Fruit fly (Drosophila melanogaster) whole organism, embryonic: ENCODE data around the gene kis.

ENCODE experiments used
- Antp ChIP-seq: fragments of 200-800 bp; sonication (Bioruptor generic); optimal IDR thresholded peaks from 3 replicates; lab custom pipeline; 2016; ENCODE audit warnings: missing biosample characterization, missing genetic modification characterization
- CG10267 ChIP-seq: fragments of 200-800 bp; sonication (Bioruptor generic); optimal IDR thresholded peaks from 2 replicates; lab custom pipeline; 2018; ENCODE audit warnings: missing biosample characterization, mild to moderate bottlenecking, missing genetic modification characterization, moderate library complexity
- CG12299 ChIP-seq: fragments of 200-800 bp; sonication (Bioruptor generic); optimal IDR thresholded peaks from 2 replicates; lab custom pipeline; 2018; ENCODE audit warnings: missing biosample characterization, mild to moderate bottlenecking, missing genetic modification characterization
- CG13894 ChIP-seq: fragments of 200-800 bp; sonication (Bioruptor generic); optimal IDR thresholded peaks from 3 replicates; lab custom pipeline; 2018; ENCODE audit warnings: missing biosample characterization, mild to moderate bottlenecking, missing genetic modification characterization, moderate library complexity
- CG14441 ChIP-seq: fragments of 200-800 bp; sonication (Bioruptor generic); IDR thresholded peaks from 2 replicates; pipeline ENCODE4 v1.3.6; 2022; ENCODE audit warnings: missing biosample characterization, missing genetic modification characterization
- CG15514 ChIP-seq: fragments of 200-800 bp; sonication (Bioruptor generic); optimal IDR thresholded peaks from 3 replicates; lab custom pipeline; 2017; ENCODE audit warnings: missing biosample characterization, missing genetic modification characterization, mild to moderate bottlenecking, moderate library complexity, missing genetic modification reagents
- CG16779 ChIP-seq: fragments of 200-800 bp; sonication (Bioruptor generic); IDR thresholded peaks from 2 replicates; pipeline ENCODE4 v1.3.6; 2022; ENCODE audit warnings: missing biosample characterization, missing genetic modification characterization
- CG16863 ChIP-seq: fragments of 200-800 bp; sonication (Bioruptor generic); optimal IDR thresholded peaks from 3 replicates; lab custom pipeline; 2016; ENCODE audit warnings: missing biosample characterization, missing genetic modification characterization
- CG1792 ChIP-seq: fragments of 200-800 bp; sonication (Bioruptor generic); optimal IDR thresholded peaks from 2 replicates; lab custom pipeline; 2016; ENCODE audit warnings: missing biosample characterization, missing genetic modification characterization
- CG3726 ChIP-seq: fragments of 200-800 bp; sonication (Bioruptor generic); IDR thresholded peaks from 3 replicates; pipeline ENCODE4, ENCODE4 v1.3.6; 2022; ENCODE audit warnings: missing biosample characterization, missing genetic modification characterization
- CG4617 ChIP-seq: fragments of 200-800 bp; sonication (Bioruptor generic); optimal IDR thresholded peaks from 3 replicates; lab custom pipeline; 2016; ENCODE audit warnings: missing biosample characterization, missing genetic modification characterization, borderline replicate concordance
- CG7357 ChIP-seq: fragments of 200-800 bp; sonication (Bioruptor generic); IDR thresholded peaks from 3 replicates; pipeline ENCODE4 v1.3.6; 2022; ENCODE audit warnings: missing biosample characterization, missing genetic modification characterization
- CG7786 ChIP-seq: fragments of 200-800 bp; sonication (Bioruptor generic); optimal IDR thresholded peaks from 2 replicates; lab custom pipeline; 2016; ENCODE audit warnings: missing biosample characterization, missing genetic modification characterization
- CG8290 ChIP-seq, 3 experiments: fragments of 200-800 bp; sonication (Bioruptor generic); optimal IDR thresholded peaks; 2 replicates each; lab custom pipeline; 2016 to 2019; ENCODE audit warnings: missing biosample characterization in 3 of 3, missing genetic modification characterization in 3 of 3, mild to moderate bottlenecking in 2 of 3, moderate library complexity in 1 of 3
- CG8924 ChIP-seq: fragments of 200-800 bp; optimal IDR thresholded peaks from 3 replicates; lab custom pipeline; 2019; ENCODE audit warnings: missing biosample characterization, mild to moderate bottlenecking, missing genetic modification characterization, moderate library complexity
- CG9609 ChIP-seq: fragments of 200-800 bp; sonication (Bioruptor generic); optimal IDR thresholded peaks from 3 replicates; lab custom pipeline; 2016; ENCODE audit warnings: missing biosample characterization, missing genetic modification characterization
- CG9876 ChIP-seq: fragments of 200-800 bp; sonication (Bioruptor generic); optimal IDR thresholded peaks from 2 replicates; lab custom pipeline; 2016; ENCODE audit warnings: missing biosample characterization, missing genetic modification characterization
- Dref ChIP-seq: fragments of 200-800 bp; sonication (Bioruptor generic); IDR thresholded peaks from 2 replicates; pipeline ENCODE4 v1.3.6; 2022; ENCODE audit warnings: missing biosample characterization, missing genetic modification characterization
- Elba2 ChIP-seq: fragments of 200-800 bp; sonication (Bioruptor generic); optimal IDR thresholded peaks from 3 replicates; lab custom pipeline; 2016; ENCODE audit warnings: missing biosample characterization, missing genetic modification characterization
- Ets65A ChIP-seq: fragments of 200-800 bp; sonication (Bioruptor generic); peaks from one replicate; lab custom pipeline; 2016; ENCODE audit warnings: missing biosample characterization, missing genetic modification characterization
- HLH54F ChIP-seq: fragments of 200-800 bp; sonication (Bioruptor generic); optimal IDR thresholded peaks from 3 replicates; lab custom pipeline; 2016; ENCODE audit warnings: missing biosample characterization, missing genetic modification characterization
- Hmx ChIP-seq: fragments of 200-800 bp; sonication (Bioruptor generic); optimal IDR thresholded peaks from 2 replicates; lab custom pipeline; 2016; ENCODE audit warnings: missing biosample characterization, missing genetic modification characterization
- Hr78 ChIP-seq, 2 experiments: fragments of 200-800 bp in 1 of 2; fragments of >200 bp in 1 of 2; sonication (Bioruptor generic) in 1 of 2; optimal IDR thresholded peaks; 2 replicates each; lab custom pipeline; 2017 to 2019; ENCODE audit warnings: missing biosample characterization in 2 of 2, missing genetic modification characterization in 2 of 2, mild to moderate bottlenecking in 1 of 2, moderate library complexity in 1 of 2
- Jarid2 ChIP-seq: fragments of 200-800 bp; sonication (Bioruptor generic); optimal IDR thresholded peaks from 3 replicates; lab custom pipeline; 2017; ENCODE audit warnings: mild to moderate bottlenecking, missing biosample characterization, missing genetic modification reagents, missing genetic modification characterization
- NC2α ChIP-seq: fragments of 200-800 bp; sonication (Bioruptor generic); optimal IDR thresholded peaks from 2 replicates; lab custom pipeline; 2016; ENCODE audit warnings: missing biosample characterization, missing genetic modification characterization
- PHDP ChIP-seq: fragments of 200-800 bp; sonication (Bioruptor generic); optimal IDR thresholded peaks from 3 replicates; lab custom pipeline; 2018; ENCODE audit warnings: missing biosample characterization, mild to moderate bottlenecking, missing genetic modification characterization, moderate library complexity
- Pdp1 ChIP-seq, 2 experiments: fragments of 200-800 bp; sonication (Bioruptor generic); optimal IDR thresholded peaks; 3 replicates each; lab custom pipeline; 2016; ENCODE audit warnings: missing biosample characterization in 2 of 2, missing genetic modification characterization in 2 of 2, mild to moderate bottlenecking in 1 of 2, moderate library complexity in 1 of 2
- Rfx ChIP-seq: fragments of 200-800 bp; sonication (Bioruptor generic); IDR thresholded peaks from 2 replicates; pipeline ENCODE4 v1.3.6; 2022; ENCODE audit warnings: missing biosample characterization, missing genetic modification characterization
- Sin3A ChIP-seq: fragments of >200 bp; optimal IDR thresholded peaks from 2 replicates; lab custom pipeline; 2018
- Trl ChIP-seq, 3 experiments: fragments of >200 bp in 2 of 3; fragments of 200-800 bp in 1 of 3; sonication (Bioruptor generic) in 1 of 3; optimal IDR thresholded peaks; 2 replicates in 1 of 3; 3 replicates in 2 of 3; lab custom pipeline; 2016 to 2017; ENCODE audit warnings: missing biosample characterization in 1 of 3, missing genetic modification characterization in 1 of 3
- abd-A ChIP-seq: fragments of 200-800 bp; sonication (Bioruptor generic); optimal IDR thresholded peaks from 3 replicates; lab custom pipeline; 2019; ENCODE audit warnings: missing biosample characterization, mild to moderate bottlenecking, missing genetic modification characterization, moderate library complexity
- cg ChIP-seq: fragments of 200-800 bp; sonication (Bioruptor generic); optimal IDR thresholded peaks from 3 replicates; lab custom pipeline; 2019; ENCODE audit warnings: missing biosample characterization, mild to moderate bottlenecking, missing genetic modification characterization, moderate library complexity
- eyg ChIP-seq: fragments of 200-800 bp; sonication (Bioruptor generic); optimal IDR thresholded peaks from 3 replicates; lab custom pipeline; 2016; ENCODE audit warnings: missing biosample characterization, missing genetic modification characterization
- hbn ChIP-seq: fragments of 200-800 bp; sonication (Bioruptor generic); IDR thresholded peaks from 2 replicates; pipeline ENCODE4 v1.3.6; 2022; ENCODE audit warnings: missing biosample characterization, missing genetic modification characterization; ENCODE audit not compliant: partially characterized antibody
- hth ChIP-seq: fragments of >200 bp; optimal IDR thresholded peaks from 2 replicates; lab custom pipeline; 2017; ENCODE audit warnings: inconsistent platforms
- ind ChIP-seq: fragments of 200-800 bp; sonication (Bioruptor generic); optimal IDR thresholded peaks from 3 replicates; lab custom pipeline; 2016; ENCODE audit warnings: missing biosample characterization, missing genetic modification characterization
- jing ChIP-seq: fragments of 200-800 bp; sonication (Bioruptor generic); optimal IDR thresholded peaks from 2 replicates; lab custom pipeline; 2018; ENCODE audit warnings: missing biosample characterization, mild to moderate bottlenecking, missing genetic modification characterization
- lola ChIP-seq, 3 experiments: fragments of >200 bp in 2 of 3; fragments of 200-800 bp in 1 of 3; sonication (Bioruptor generic) in 1 of 3; optimal IDR thresholded peaks; 2 replicates each; lab custom pipeline; 2017 to 2019; ENCODE audit warnings: missing biosample characterization in 3 of 3, missing genetic modification characterization in 3 of 3, mild to moderate bottlenecking in 1 of 3, moderate library complexity in 1 of 3
- mam ChIP-seq: fragments of 200-800 bp; sonication (Bioruptor generic); optimal IDR thresholded peaks from 3 replicates; lab custom pipeline; 2016; ENCODE audit warnings: missing biosample characterization, missing genetic modification characterization
- nau ChIP-seq: fragments of 200-800 bp; sonication (Bioruptor generic); optimal IDR thresholded peaks from 3 replicates; lab custom pipeline; 2017; ENCODE audit warnings: missing biosample characterization, mild to moderate bottlenecking, missing genetic modification characterization, missing genetic modification reagents
- nerfin-1 ChIP-seq: fragments of 200-800 bp; sonication (Bioruptor generic); optimal IDR thresholded peaks from 3 replicates; lab custom pipeline; 2019; ENCODE audit warnings: missing biosample characterization, mild to moderate bottlenecking, missing genetic modification characterization, moderate library complexity
- psq ChIP-seq: fragments of 200-800 bp; sonication (Bioruptor generic); optimal IDR thresholded peaks from 2 replicates; lab custom pipeline; 2017; ENCODE audit warnings: missing biosample characterization, missing genetic modification characterization
- pum ChIP-seq: fragments of 200-800 bp; sonication (Bioruptor generic); optimal IDR thresholded peaks from 2 replicates; lab custom pipeline; 2016; ENCODE audit warnings: missing biosample characterization, missing genetic modification characterization
- slou ChIP-seq: fragments of 200-800 bp; sonication (Bioruptor generic); optimal IDR thresholded peaks from 3 replicates; lab custom pipeline; 2016; ENCODE audit warnings: missing biosample characterization, missing genetic modification characterization
- tna ChIP-seq: fragments of 200-800 bp; sonication (Bioruptor generic); IDR thresholded peaks from 2 replicates; pipeline ENCODE4 v1.3.6; 2022; ENCODE audit warnings: missing biosample characterization, missing genetic modification characterization; ENCODE audit not compliant: partially characterized antibody

kis gene

dm6 chr2L:207129-207813, 43.4 kb downstream of the kis start, which contains the start of the genes Tbc1d15-17 and CG11617 (continued):
- TF ChIP-seq jing (GFP tag; lab: Kevin White, UChicago) (no peak), CG7357 (GFP tag; lab: Robert Waterston, UW) (no peak), CG10267 (tag; lab: Kevin White, UChicago) (peak; percentile 48), CG8290 (GFP tag; optimal IDR thresholded peaks at IDR 0.05; lab: Kevin White, UChicago) (no peak), CG8290 (tag; optimal IDR thresholded peaks at IDR 0.05; lab: Kevin White, UChicago) (no peak), Elba2 (peak; percentile 90), abd-A (tag; lab: Kevin White, UChicago) (no peak)

dm6 chr2L:206556-206955, 44.1 kb downstream of the kis start:
- TF ChIP-seq CG10267 (tag; lab: Kevin White, UChicago) (no peak), tna (GFP tag; lab: Robert Waterston, UW) (no peak), Hmx (no peak), Trl (optimal IDR thresholded peaks at IDR 0.05; lab: Kevin White, UChicago) (peak in 1 of 2 experiments; percentile 28), Trl (GFP tag; optimal IDR thresholded peaks at IDR 0.05; lab: Kevin White, UChicago) (no peak), CG7786 (no peak), CG14441 (GFP tag; lab: Robert Waterston, UW) (no peak)

- TF ChIP-seq CG13894 (no peak), nau (no peak), ind (GFP tag; lab: Kevin White, UChicago) (no peak), CG3726 (GFP tag; lab: Robert Waterston, UW) (no peak), Pdp1 (GFP tag; optimal IDR thresholded peaks at IDR 0.05; lab: Kevin White, UChicago) (peak in 1 of 2 experiments; percentile 93), pum (GFP tag; lab: Kevin White, UChicago) (no peak), Hr78 (GFP tag; optimal IDR thresholded peaks at IDR 0.05; lab: Kevin White, UChicago) (no peak), lola (GFP tag; optimal IDR thresholded peaks at IDR 0.05; lab: Kevin White, UChicago) (no peak), mam (GFP tag; lab: Kevin White, UChicago) (no peak), CG8924 (tag; lab: Kevin White, UChicago) (no peak), cg (GFP tag; lab: Kevin White, UChicago) (no peak), Jarid2 (GFP tag; lab: Kevin White, UChicago) (no peak), Ets65A (GFP tag; lab: Kevin White, UChicago) (peak; percentile 51), PHDP (tag; lab: Kevin White, UChicago) (no peak), CG16863 (no peak), eyg (GFP tag; lab: Kevin White, UChicago) (no peak), HLH54F (GFP tag; lab: Kevin White, UChicago) (no peak), Dref (GFP tag; lab: Robert Waterston, UW) (no peak)
Measured at dm6 chr2L:204557-204956, 46.1 kb downstream of the kis start.

dm6 chr2L:203529-204127, 47.0 kb downstream of the kis start, which contains the start of gene mRpL10:
TSS of gene mRpL10 (plus strand) at chr2L:203779.
- TF ChIP-seq CG9876 (GFP tag; lab: Kevin White, UChicago) (no peak), CG15514 (GFP tag; lab: Kevin White, UChicago) (no peak), Rfx (GFP tag; lab: Robert Waterston, UW) (peak; percentile 29; the same call in 1 of the 2 replicates), CG4617 (GFP tag; lab: Kevin White, UChicago) (peak; percentile 65), Antp (GFP tag; lab: Kevin White, UChicago) (no peak), hbn (GFP tag; lab: Robert Waterston, UW) (peak; percentile 93), CG16779 (GFP tag; lab: Robert Waterston, UW) (no peak), hth (lab: Kevin White, UChicago) (no peak), CG9609 (no peak), CG1792 (GFP tag; lab: Kevin White, UChicago) (no peak), psq (GFP tag; lab: Kevin White, UChicago) (no peak), Ets65A (GFP tag; lab: Kevin White, UChicago) (peak; percentile 50), NC2α (GFP tag; lab: Kevin White, UChicago) (no peak), nerfin-1 (tag; lab: Kevin White, UChicago) (peak; percentile 20), slou (GFP tag; lab: Kevin White, UChicago) (peak; percentile 29), CG12299 (tag; lab: Kevin White, UChicago) (no peak), Sin3A (peak; percentile 19)
